Worm (Caenorhabditis elegans) whole organism, early embryonic: ENCODE measurements around the gene nekl-3.

ENCODE experiments used
- B0310.2 ChIP-seq: sonication (generic microtip); optimal IDR thresholded peaks from 2 replicates; lab custom pipeline; 2016; ENCODE audit warnings: mild to moderate bottlenecking, missing genetic modification characterization, missing compliant biosample characterization
- F13C5.2 ChIP-seq: sonication (generic microtip); optimal IDR thresholded peaks from 2 replicates; lab custom pipeline; 2017; ENCODE audit warnings: mild to moderate bottlenecking, missing genetic modification characterization, inconsistent platforms, missing compliant biosample characterization
- aly-1 ChIP-seq: sonication (generic microtip); optimal IDR thresholded peaks from 2 replicates; lab custom pipeline; 2016; ENCODE audit warnings: missing genetic modification characterization, missing compliant biosample characterization
- ama-1 ChIP-seq: fragments of 150-350 bp; optimal IDR thresholded peaks from 2 replicates; lab custom pipeline; 2014
- ceh-13 ChIP-seq: fragments of 200-800 bp; sonication (Bioruptor generic); optimal IDR thresholded peaks from 2 replicates; lab custom pipeline; 2018; ENCODE audit warnings: mild to moderate bottlenecking, missing genetic modification characterization, missing compliant biosample characterization
- ceh-36 ChIP-seq: sonication (generic microtip); optimal IDR thresholded peaks from 2 replicates; lab custom pipeline; 2016; ENCODE audit warnings: missing genetic modification characterization, inconsistent platforms, missing compliant biosample characterization
- ets-7 ChIP-seq: sonication (generic microtip); optimal IDR thresholded peaks from 2 replicates; lab custom pipeline; 2016; ENCODE audit warnings: missing genotype, missing genetic modification characterization, missing compliant biosample characterization
- flt-1 ChIP-seq: fragments of 200-800 bp; sonication (Bioruptor generic); IDR thresholded peaks from 2 replicates; pipeline ENCODE4 v1.3.6; 2022; ENCODE audit warnings: missing genetic modification characterization, missing compliant biosample characterization
- hmbx-1 ChIP-seq: sonication (generic microtip); optimal IDR thresholded peaks from 2 replicates; lab custom pipeline; 2016; ENCODE audit warnings: mild to moderate bottlenecking, missing genetic modification characterization, missing compliant biosample characterization
- hmg-4 ChIP-seq: fragments of 200-800 bp; sonication (Bioruptor generic); optimal IDR thresholded peaks from 2 replicates; lab custom pipeline; 2018; ENCODE audit warnings: mild to moderate bottlenecking, missing genetic modification characterization, missing compliant biosample characterization
- hnd-1 ChIP-seq: sonication (generic microtip); optimal IDR thresholded peaks from 2 replicates; lab custom pipeline; 2016; ENCODE audit warnings: missing genetic modification characterization, missing compliant biosample characterization
- pes-1 ChIP-seq: fragments of 200-800 bp; sonication (Bioruptor generic); IDR thresholded peaks from 2 replicates; pipeline ENCODE4 v1.3.6; 2022; ENCODE audit warnings: missing genetic modification reagents, missing genetic modification characterization, missing compliant biosample characterization
- scrt-1 ChIP-seq: fragments of 200-800 bp; sonication (Bioruptor generic); IDR thresholded peaks from 2 replicates; pipeline ENCODE4 v1.3.6; 2022; ENCODE audit warnings: missing genetic modification characterization, missing compliant biosample characterization
- sea-1 ChIP-seq: fragments of 200-800 bp; sonication (Bioruptor generic); conservative IDR thresholded peaks from 2 replicates; pipeline ENCODE4 v1.3.6; 2022; ENCODE audit warnings: missing genetic modification characterization, missing compliant biosample characterization
- tbx-11 ChIP-seq: fragments of 200-800 bp; sonication (Bioruptor generic); IDR thresholded peaks from 2 replicates; pipeline ENCODE4 v1.3.6; 2022; ENCODE audit warnings: missing genetic modification characterization, missing compliant biosample characterization
- tbx-37 ChIP-seq: fragments of 200-800 bp; sonication (Bioruptor generic); conservative IDR thresholded peaks from 2 replicates; pipeline ENCODE4 v1.3.6; 2022; ENCODE audit warnings: missing genetic modification reagents, missing genetic modification characterization, missing compliant biosample characterization
- tra-4 ChIP-seq: sonication (generic microtip); optimal IDR thresholded peaks from 2 replicates; lab custom pipeline; 2017; ENCODE audit warnings: missing genetic modification characterization, missing compliant biosample characterization

The nekl-3 gene

DNA sequence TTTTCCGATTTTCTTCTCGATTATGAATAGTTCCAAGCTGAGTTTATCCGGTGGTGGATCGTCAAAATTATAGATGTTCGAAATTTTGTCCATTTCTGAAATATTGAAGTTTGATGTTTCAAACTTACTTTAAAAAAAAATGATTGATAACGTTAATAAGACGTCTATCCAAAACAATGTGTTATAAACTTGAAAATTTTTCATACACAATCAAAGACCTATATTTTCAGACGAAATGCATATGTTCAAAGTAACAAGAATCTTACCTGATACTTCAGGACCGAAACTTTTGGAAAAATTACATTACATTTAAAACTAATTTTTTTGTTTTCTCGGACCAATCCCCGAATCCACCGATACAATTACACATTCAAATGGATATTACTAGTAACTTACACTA is at the start of gene nekl-3:
TSS of gene nekl-3 (minus strand) at position 101 of the 400 bp plus-strand sequence.
- TF ChIP-seq pes-1 (no peak), ets-7 (tag; lab: Kevin White, UChicago) (no peak), hnd-1 (no peak), sea-1 (no peak)

ce11 chrX:12439998-12440722 is 48.9 kb upstream of the nekl-3 start:
- TF ChIP-seq flt-1 (GFP tag; lab: Robert Waterston, UW) (no peak), ets-7 (tag; lab: Kevin White, UChicago) (no peak), sea-1 (no peak), hnd-1 (no peak), tbx-37 (GFP tag; lab: Robert Waterston, UW) (no peak), tra-4 (tag; lab: Kevin White, UChicago) (no peak), hmg-4 (GFP tag; lab: Kevin White, UChicago) (no peak), ama-1 (lab: Kevin White, UChicago) (no peak)

DNA sequence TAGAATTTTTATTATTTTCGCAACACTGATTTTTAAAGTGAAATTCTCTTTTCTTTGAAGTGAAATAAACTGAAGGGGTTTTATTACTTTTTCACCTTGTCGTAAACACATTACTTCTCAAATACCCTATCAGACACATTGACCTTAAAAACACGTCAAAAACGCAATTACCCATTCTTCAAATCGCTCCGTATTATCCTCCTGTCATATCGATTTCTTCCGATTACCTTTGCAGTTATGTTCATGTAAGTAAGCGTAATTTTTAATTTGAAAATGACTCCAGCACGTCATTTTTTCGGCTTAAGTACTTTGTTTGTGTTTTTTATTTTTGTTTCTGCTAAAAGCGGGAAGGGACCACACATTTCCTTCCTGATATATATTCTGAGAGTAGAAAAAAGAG is 47.0 kb upstream of the nekl-3 start:
- TF ChIP-seq scrt-1 (GFP tag; lab: Robert Waterston, UW) (no peak), flt-1 (GFP tag; lab: Robert Waterston, UW) (no peak), tbx-11 (no peak), ceh-36 (tag; lab: Kevin White, UChicago) (no peak), F13C5.2 (tag; lab: Kevin White, UChicago) (no peak), ceh-13 (GFP tag; lab: Kevin White, UChicago) (no peak), aly-1 (tag; lab: Kevin White, UChicago) (no peak), ama-1 (lab: Kevin White, UChicago) (no peak)

DNA sequence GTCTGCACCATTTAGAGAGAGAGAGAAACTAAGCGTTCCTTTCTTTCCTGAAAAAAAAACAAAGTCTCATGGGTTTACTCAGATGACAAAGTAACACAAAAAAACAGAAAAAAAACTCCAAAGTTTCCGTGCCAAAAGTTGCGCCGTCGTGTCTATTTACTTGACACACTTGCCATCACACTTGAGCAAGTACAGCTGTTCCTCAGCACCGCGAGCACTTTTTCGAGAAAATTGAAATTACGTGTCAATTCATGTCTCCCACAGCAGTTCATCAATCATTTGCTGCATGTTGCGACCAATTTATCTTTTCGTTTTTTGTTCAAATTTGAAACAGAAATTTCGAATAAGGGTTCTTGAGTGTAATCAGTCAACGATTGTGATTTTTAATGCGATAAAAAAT is 45.2 kb upstream of the nekl-3 start:
- TF ChIP-seq tbx-37 (GFP tag; lab: Robert Waterston, UW), result no peak
- no peak for TF ChIP-seq sea-1
- TF ChIP-seq flt-1 (GFP tag; lab: Robert Waterston, UW), result no peak
- no peak for TF ChIP-seq hnd-1
- no peak for TF ChIP-seq scrt-1 (GFP tag; lab: Robert Waterston, UW)
- TF ChIP-seq tra-4 (tag; lab: Kevin White, UChicago), result no peak
- no peak for TF ChIP-seq ama-1 (lab: Kevin White, UChicago)
- TF ChIP-seq B0310.2 (tag; lab: Kevin White, UChicago), result no peak
- no peak for TF ChIP-seq pes-1
- TF ChIP-seq tbx-11, result no peak
- no peak for TF ChIP-seq ets-7 (tag; lab: Kevin White, UChicago)
- TF ChIP-seq F13C5.2 (tag; lab: Kevin White, UChicago), result no peak
- TF ChIP-seq hmg-4 (GFP tag; lab: Kevin White, UChicago), result no peak
- TF ChIP-seq ceh-36 (tag; lab: Kevin White, UChicago), result no peak
- TF ChIP-seq ceh-13 (GFP tag; lab: Kevin White, UChicago), result no peak
- no peak for TF ChIP-seq aly-1 (tag; lab: Kevin White, UChicago)
- TF ChIP-seq hmbx-1 (tag; lab: Kevin White, UChicago), result no peak

DNA sequence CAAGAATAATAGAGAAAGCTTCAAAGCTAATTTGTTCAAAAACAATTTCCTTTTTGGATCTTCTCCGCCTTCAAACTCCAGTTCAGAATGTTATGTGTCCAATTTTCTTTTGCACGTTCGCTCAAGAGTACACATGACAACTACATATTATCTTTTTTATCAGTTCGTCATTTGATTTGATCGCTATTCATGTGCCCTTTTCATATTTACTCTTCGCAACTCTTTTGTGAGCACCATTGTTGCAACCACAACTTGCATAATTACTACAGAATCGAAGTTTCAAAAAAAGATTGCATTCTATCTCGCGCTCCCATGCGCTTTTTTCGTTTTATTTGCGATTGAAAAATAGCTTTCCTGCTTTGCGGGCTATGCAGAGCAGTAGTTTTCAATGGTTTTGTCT is 44.0 kb upstream of the nekl-3 start:
- TF ChIP-seq tbx-11 (no peak), scrt-1 (GFP tag; lab: Robert Waterston, UW) (no peak), flt-1 (GFP tag; lab: Robert Waterston, UW) (no peak), hmbx-1 (tag; lab: Kevin White, UChicago) (no peak), pes-1 (no peak), ets-7 (tag; lab: Kevin White, UChicago) (no peak)

- TF ChIP-seq pes-1 (no peak), hmbx-1 (tag; lab: Kevin White, UChicago) (no peak), hmg-4 (GFP tag; lab: Kevin White, UChicago) (no peak), scrt-1 (GFP tag; lab: Robert Waterston, UW) (no peak), hnd-1 (no peak), F13C5.2 (tag; lab: Kevin White, UChicago) (no peak), ets-7 (tag; lab: Kevin White, UChicago) (no peak)
Observed at ce11 chrX:12434086-12434485, 42.8 kb upstream of the nekl-3 start, which contains the start of gene tsct-1. Gene tsct-1, plus strand, starts transcription at chrX:12434097.

DNA sequence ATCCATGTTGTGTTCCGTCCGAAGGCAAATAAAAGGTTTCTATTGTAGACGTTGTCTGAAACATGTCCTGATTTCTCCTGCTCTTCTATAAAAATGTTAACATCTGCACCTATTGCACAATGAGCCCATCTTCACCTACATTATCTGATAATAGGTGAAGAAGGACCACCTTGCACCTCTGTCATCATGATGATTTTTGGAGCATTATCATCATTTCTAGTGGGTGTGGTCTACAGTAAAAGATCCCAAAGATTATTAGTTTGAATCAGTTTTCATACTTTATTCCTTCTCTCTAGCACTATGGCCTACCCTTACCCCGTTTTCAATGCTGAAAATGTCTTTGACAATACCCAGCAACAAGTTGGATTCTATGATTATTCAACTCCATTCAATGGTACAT is 39.0 kb upstream of the nekl-3 start, which contains the start of gene med-1:
TSS of gene med-1 (plus strand) at position 301 of the 400 bp plus-strand sequence.
- TF ChIP-seq ets-7 (tag; lab: Kevin White, UChicago) (no peak), tbx-11 (no peak), ama-1 (lab: Kevin White, UChicago) (no peak), aly-1 (tag; lab: Kevin White, UChicago) (no peak), tbx-37 (GFP tag; lab: Robert Waterston, UW) (no peak), tra-4 (tag; lab: Kevin White, UChicago) (no peak), ceh-36 (tag; lab: Kevin White, UChicago) (no peak), B0310.2 (tag; lab: Kevin White, UChicago) (no peak), sea-1 (no peak), hnd-1 (no peak), hmbx-1 (tag; lab: Kevin White, UChicago) (no peak), hmg-4 (GFP tag; lab: Kevin White, UChicago) (no peak), pes-1 (no peak), ceh-13 (GFP tag; lab: Kevin White, UChicago) (no peak), flt-1 (GFP tag; lab: Robert Waterston, UW) (no peak), F13C5.2 (tag; lab: Kevin White, UChicago) (no peak), scrt-1 (GFP tag; lab: Robert Waterston, UW) (no peak)

ce11 chrX:12425427-12425826 is 34.1 kb upstream of the nekl-3 start, which contains the start of gene T24D3.2:
Gene T24D3.2, plus strand, starts transcription at chrX:12425730.
- TF ChIP-seq hnd-1, result no peak
- no peak for TF ChIP-seq hmbx-1 (tag; lab: Kevin White, UChicago)
- TF ChIP-seq scrt-1 (GFP tag; lab: Robert Waterston, UW), result no peak
- no peak for TF ChIP-seq ama-1 (lab: Kevin White, UChicago)
- TF ChIP-seq B0310.2 (tag; lab: Kevin White, UChicago), result no peak
- TF ChIP-seq tbx-37 (GFP tag; lab: Robert Waterston, UW), result no peak
- no peak for TF ChIP-seq aly-1 (tag; lab: Kevin White, UChicago)
- no peak for TF ChIP-seq pes-1
- TF ChIP-seq ets-7 (tag; lab: Kevin White, UChicago), result no peak
